Fruit fly (Drosophila melanogaster) whole organism, wandering third instar larva: ENCODE measurements around the gene CG10948.

Experiments used
- Abd-B ChIP-seq: fragments of >200 bp; optimal IDR thresholded peaks from 2 replicates; lab custom pipeline; 2017; ENCODE audit warnings: missing biosample characterization, missing genetic modification characterization
- CG32264 ChIP-seq: fragments of 200-800 bp; sonication (Bioruptor generic); optimal IDR thresholded peaks from 2 replicates; lab custom pipeline; 2016; ENCODE audit warnings: missing biosample characterization, missing genetic modification characterization
- CrebA ChIP-seq: fragments of 200-800 bp; sonication (Bioruptor generic); optimal IDR thresholded peaks from 2 replicates; lab custom pipeline; 2016; ENCODE audit warnings: missing biosample characterization, mild to moderate bottlenecking, missing genetic modification characterization, borderline replicate concordance
- Dfd ChIP-seq: fragments of >200 bp; optimal IDR thresholded peaks from 2 replicates; lab custom pipeline; 2017; ENCODE audit warnings: missing biosample characterization, missing genetic modification characterization
- Dif ChIP-seq: fragments of 200-275, 200-300 bp; sonication (Bioruptor generic); optimal IDR thresholded peaks from 2 replicates; lab custom pipeline; 2018; ENCODE audit warnings: missing biosample characterization, missing genetic modification characterization; ENCODE audit not compliant: partially characterized antibody
- GATAd ChIP-seq: sonication (Bioruptor generic); optimal IDR thresholded peaks from 2 replicates; lab custom pipeline; 2016; ENCODE audit warnings: missing biosample characterization, missing genetic modification characterization
- HLH106 ChIP-seq: fragments of 200-800 bp; optimal IDR thresholded peaks from 3 replicates; lab custom pipeline; 2019; ENCODE audit warnings: missing biosample characterization, mild to moderate bottlenecking, missing genetic modification characterization, moderate library complexity
- Hnf4 ChIP-seq: fragments of 200-800 bp; sonication (Bioruptor generic); optimal IDR thresholded peaks from 2 replicates; lab custom pipeline; 2016; ENCODE audit warnings: missing biosample characterization, mild to moderate bottlenecking, missing genetic modification characterization
- Hr83 ChIP-seq: fragments of 200-300 bp; sonication (Bioruptor generic); optimal IDR thresholded peaks from 2 replicates; lab custom pipeline; 2016; ENCODE audit warnings: missing biosample characterization, mild to moderate bottlenecking, missing genetic modification characterization, moderate library complexity; ENCODE audit not compliant: poor library complexity, severe bottlenecking
- Mio ChIP-seq: sonication (Bioruptor generic); optimal IDR thresholded peaks from 2 replicates; lab custom pipeline; 2016; ENCODE audit warnings: missing biosample characterization, missing genetic modification characterization
- Myc ChIP-seq: fragments of >200 bp; optimal IDR thresholded peaks from 2 replicates; lab custom pipeline; 2017
- N ChIP-seq: fragments of >200 bp; optimal IDR thresholded peaks from 2 replicates; lab custom pipeline; 2018; ENCODE audit warnings: missing biosample characterization, missing external identifiers, missing genetic modification characterization
- OdsH ChIP-seq: fragments of 200-800 bp; sonication (Bioruptor generic); optimal IDR thresholded peaks from 2 replicates; lab custom pipeline; 2016; ENCODE audit warnings: missing biosample characterization, mild to moderate bottlenecking, missing genetic modification characterization
- Rel ChIP-seq, 2 experiments: fragments of 200-800 bp; sonication (Bioruptor generic) in 1 of 2; optimal IDR thresholded peaks; 2 replicates in 1 of 2; 3 replicates in 1 of 2; lab custom pipeline; 2016 to 2019; ENCODE audit warnings: mild to moderate bottlenecking in 2 of 2, missing biosample characterization in 2 of 2, missing genetic modification characterization in 2 of 2, moderate library complexity in 1 of 2
- Sp1 ChIP-seq: fragments of 200-800 bp; sonication (Bioruptor generic); optimal IDR thresholded peaks from 3 replicates; lab custom pipeline; 2019; ENCODE audit warnings: missing biosample characterization, mild to moderate bottlenecking, missing genetic modification characterization, moderate library complexity
- Vsx2 ChIP-seq: fragments of 200-300, 225-300 bp; sonication (Bioruptor generic); optimal IDR thresholded peaks from 2 replicates; lab custom pipeline; 2018; ENCODE audit warnings: missing biosample characterization, missing genetic modification characterization; ENCODE audit not compliant: partially characterized antibody
- br ChIP-seq: fragments of 200-800 bp; sonication (Bioruptor generic); optimal IDR thresholded peaks from 2 replicates; lab custom pipeline; 2016; ENCODE audit warnings: missing biosample characterization, missing genetic modification characterization
- brk ChIP-seq: fragments of 200-800 bp; sonication (Bioruptor generic); optimal IDR thresholded peaks from 2 replicates; lab custom pipeline; 2016; ENCODE audit warnings: missing biosample characterization, mild to moderate bottlenecking, missing genetic modification characterization
- dl ChIP-seq, 2 experiments: fragments of 175-275, 200-275 bp in 1 of 2; fragments of 200-275 bp in 1 of 2; sonication (Bioruptor generic); optimal IDR thresholded peaks; lab custom pipeline; 2018; ENCODE audit warnings: mild to moderate bottlenecking in 2 of 2, missing biosample characterization in 2 of 2, missing genetic modification characterization in 2 of 2, moderate library complexity in 2 of 2; ENCODE audit not compliant: partially characterized antibody in 2 of 2, insufficient read depth in 1 of 2
- dmrt93B ChIP-seq: fragments of 200-800 bp; sonication (Bioruptor generic); optimal IDR thresholded peaks from 2 replicates; lab custom pipeline; 2018; ENCODE audit warnings: missing biosample characterization, mild to moderate bottlenecking, missing genetic modification characterization
- ey ChIP-seq: fragments of 200-800 bp; sonication (Bioruptor generic); optimal IDR thresholded peaks from 2 replicates; lab custom pipeline; 2016; ENCODE audit warnings: missing biosample characterization, missing genetic modification characterization
- foxo ChIP-seq, 2 experiments: fragments of 200-800 bp; sonication (Bioruptor generic); optimal IDR thresholded peaks; 2 replicates in 1 of 2; 3 replicates in 1 of 2; lab custom pipeline; 2016 to 2017; ENCODE audit warnings: missing biosample characterization in 2 of 2, missing genetic modification characterization in 2 of 2
- fru ChIP-seq: fragments of 200-800 bp; sonication (Bioruptor generic); optimal IDR thresholded peaks from 3 replicates; lab custom pipeline; 2016; ENCODE audit warnings: missing biosample characterization, mild to moderate bottlenecking, missing genetic modification characterization
- h ChIP-seq: fragments of 200-800 bp; sonication (Bioruptor generic); optimal IDR thresholded peaks from 3 replicates; lab custom pipeline; 2016; ENCODE audit warnings: missing biosample characterization, mild to moderate bottlenecking, missing genetic modification characterization
- jim ChIP-seq: fragments of 175-275, 200-325 bp; sonication (Bioruptor generic); optimal IDR thresholded peaks from 2 replicates; lab custom pipeline; 2016; ENCODE audit warnings: missing biosample characterization, mild to moderate bottlenecking, missing genetic modification characterization
- pan ChIP-seq: fragments of >200 bp; optimal IDR thresholded peaks from 2 replicates; lab custom pipeline; 2017
- psq ChIP-seq: fragments of 200-800 bp; sonication (Bioruptor generic); optimal IDR thresholded peaks from 3 replicates; lab custom pipeline; 2017; ENCODE audit warnings: missing biosample characterization, mild to moderate bottlenecking, missing genetic modification characterization, moderate library complexity
- rgr ChIP-seq: fragments of 200-800 bp; sonication (Bioruptor generic); optimal IDR thresholded peaks from 3 replicates; lab custom pipeline; 2016; ENCODE audit warnings: missing biosample characterization, mild to moderate bottlenecking, missing genetic modification characterization
- sv ChIP-seq: fragments of 200-800 bp; sonication (Bioruptor generic); optimal IDR thresholded peaks from 3 replicates; lab custom pipeline; 2016; ENCODE audit warnings: missing biosample characterization, missing genetic modification characterization
- woc ChIP-seq: sonication (Bioruptor generic); optimal IDR thresholded peaks from 2 replicates; lab custom pipeline; 2016; ENCODE audit warnings: missing biosample characterization, mild to moderate bottlenecking, missing genetic modification characterization

Gene CG10948

DNA sequence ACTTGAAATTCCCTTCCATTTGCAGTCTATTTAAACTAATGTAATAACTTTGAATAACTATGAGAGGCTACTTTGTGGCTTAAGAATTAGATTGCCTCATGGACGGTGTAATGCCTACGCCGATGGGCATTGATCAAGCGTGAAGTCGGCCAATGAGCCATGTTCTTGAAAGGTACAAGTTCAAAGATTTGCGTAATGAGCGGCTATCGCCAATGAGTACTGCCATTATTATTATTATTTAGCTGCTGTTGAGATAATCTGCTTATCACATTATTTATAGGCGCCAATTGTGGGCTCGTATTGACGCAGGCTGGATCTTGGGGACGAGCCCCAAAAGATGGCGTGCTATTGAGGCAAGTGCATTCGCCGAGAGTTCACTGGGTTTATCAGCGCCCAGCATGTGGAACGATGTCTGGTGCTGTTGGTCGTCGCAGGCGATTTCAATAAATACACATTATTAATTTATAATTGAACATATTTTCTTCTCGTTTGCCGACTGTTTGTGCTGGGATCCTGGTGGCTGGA is 12.7 kb downstream of the CG10948 start:
- no peak for TF ChIP-seq fru (GFP tag; lab: Kevin White, UChicago)
- TF ChIP-seq Rel (GFP tag; optimal IDR thresholded peaks at IDR 0.05; lab: Kevin White, UChicago), result no peak
- TF ChIP-seq Rel (tag; optimal IDR thresholded peaks at IDR 0.05; lab: Kevin White, UChicago), result peak; percentile 38

DNA sequence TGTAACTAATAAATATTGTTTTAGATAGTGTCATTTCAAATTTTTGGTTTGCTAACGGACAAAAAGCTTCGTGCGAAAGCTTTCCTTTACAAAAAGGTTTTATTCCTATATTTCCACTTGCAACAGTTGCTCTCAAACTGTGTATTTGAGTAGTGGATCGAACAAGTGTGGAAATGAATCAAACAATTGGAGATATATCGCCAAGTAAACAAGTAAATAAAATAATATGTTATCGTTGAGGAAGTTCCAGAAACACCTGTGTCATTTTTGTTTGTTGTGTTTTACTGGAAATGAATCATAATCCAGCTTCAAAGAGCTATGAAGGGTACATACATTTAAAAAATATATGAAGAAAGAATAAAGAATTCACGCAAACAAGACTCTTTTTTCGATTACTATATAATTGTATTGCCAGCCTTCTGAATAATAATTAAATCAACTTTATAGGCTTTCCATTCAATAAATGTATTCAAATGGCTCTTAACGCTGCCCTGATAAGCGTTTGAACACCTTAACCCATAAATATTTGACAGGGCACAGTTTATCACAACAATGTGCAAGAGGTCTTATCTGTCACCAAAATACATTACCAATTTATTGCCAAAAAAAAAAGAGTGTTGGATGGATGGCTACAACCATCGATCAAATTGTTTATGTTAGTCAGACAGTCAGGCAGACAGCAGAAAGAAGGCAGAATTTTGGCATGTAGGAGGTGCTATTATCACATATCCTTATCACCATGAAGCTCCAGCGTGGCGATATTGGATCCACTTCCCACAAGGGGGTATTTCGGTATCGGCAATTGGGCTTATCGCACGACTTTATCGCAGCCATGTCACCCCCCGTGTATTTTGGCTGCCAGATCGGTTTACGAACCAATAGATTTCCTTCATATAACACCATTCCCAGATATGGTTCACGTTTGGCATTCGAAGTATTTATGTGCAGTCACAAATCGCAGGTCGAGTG is 14.1 kb downstream of the CG10948 start:
- TF ChIP-seq Sp1 (GFP tag; lab: Kevin White, UChicago) (no peak), HLH106 (no peak), brk (GFP tag; lab: Kevin White, UChicago) (no peak), Abd-B (no peak), Myc (lab: Kevin White, UChicago) (peak; percentile 67), rgr (GFP tag; lab: Kevin White, UChicago) (peak; percentile 18), woc (GFP tag; lab: Kevin White, UChicago) (no peak), Rel (GFP tag; optimal IDR thresholded peaks at IDR 0.05; lab: Kevin White, UChicago) (no peak), Rel (tag; optimal IDR thresholded peaks at IDR 0.05; lab: Kevin White, UChicago) (peak; percentile 28), psq (GFP tag; lab: Kevin White, UChicago) (no peak), Hr83 (no peak), foxo (GFP tag; optimal IDR thresholded peaks at IDR 0.05; lab: Kevin White, UChicago) (no peak)

DNA sequence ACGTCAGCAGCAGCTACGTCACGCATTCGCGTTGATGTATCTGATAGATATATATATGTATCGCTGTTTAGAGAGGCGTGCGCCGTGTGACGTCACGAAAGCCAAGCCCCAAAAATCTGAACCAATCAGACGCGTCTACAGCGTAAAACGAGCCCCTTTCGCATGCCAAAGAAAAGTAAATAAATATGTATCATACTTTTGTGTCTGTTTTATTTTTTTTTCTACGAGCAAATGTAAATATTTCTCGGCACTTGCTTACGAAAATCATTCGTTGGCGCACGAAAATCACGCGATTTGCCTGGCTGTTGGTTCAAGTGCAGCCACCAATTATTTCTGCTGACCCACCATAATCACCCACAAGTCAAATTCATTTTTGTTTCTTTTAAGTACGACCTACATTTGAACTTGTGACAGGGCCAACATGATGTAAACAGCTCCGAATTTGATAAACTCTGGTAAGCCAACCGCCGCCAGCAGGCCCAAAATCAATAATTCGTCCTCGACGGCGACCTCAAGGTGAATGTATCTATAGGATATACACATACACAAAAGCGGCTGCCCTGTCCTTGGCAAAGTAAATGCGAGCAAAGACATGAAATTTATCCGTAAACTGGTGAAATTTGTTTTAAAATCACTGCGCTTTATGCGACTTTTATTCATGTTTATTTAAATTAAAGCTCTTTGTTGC is 15.2 kb downstream of the CG10948 start:
- no peak for TF ChIP-seq Vsx2 (GFP tag; lab: Kevin White, UChicago)
- TF ChIP-seq CrebA (GFP tag; lab: Kevin White, UChicago), result no peak
- no peak for TF ChIP-seq Dif
- TF ChIP-seq CG32264, result no peak
- TF ChIP-seq foxo (GFP tag; optimal IDR thresholded peaks at IDR 0.05; lab: Kevin White, UChicago), result no peak
- no peak for TF ChIP-seq br (GFP tag; lab: Kevin White, UChicago)
- TF ChIP-seq Hr83, result no peak
- TF ChIP-seq sv (GFP tag; lab: Kevin White, UChicago), result no peak
- no peak for TF ChIP-seq GATAd (GFP tag; lab: Kevin White, UChicago)
- TF ChIP-seq fru (GFP tag; lab: Kevin White, UChicago), result no peak
- TF ChIP-seq Hnf4 (GFP tag; lab: Kevin White, UChicago), result no peak
- no peak for TF ChIP-seq rgr (GFP tag; lab: Kevin White, UChicago)
- TF ChIP-seq dmrt93B (GFP tag; lab: Kevin White, UChicago), result no peak
- no peak for TF ChIP-seq OdsH (GFP tag; lab: Kevin White, UChicago)
- no peak for TF ChIP-seq ey (GFP tag; lab: Kevin White, UChicago)
- no peak for TF ChIP-seq pan (lab: Kevin White, UChicago)

DNA sequence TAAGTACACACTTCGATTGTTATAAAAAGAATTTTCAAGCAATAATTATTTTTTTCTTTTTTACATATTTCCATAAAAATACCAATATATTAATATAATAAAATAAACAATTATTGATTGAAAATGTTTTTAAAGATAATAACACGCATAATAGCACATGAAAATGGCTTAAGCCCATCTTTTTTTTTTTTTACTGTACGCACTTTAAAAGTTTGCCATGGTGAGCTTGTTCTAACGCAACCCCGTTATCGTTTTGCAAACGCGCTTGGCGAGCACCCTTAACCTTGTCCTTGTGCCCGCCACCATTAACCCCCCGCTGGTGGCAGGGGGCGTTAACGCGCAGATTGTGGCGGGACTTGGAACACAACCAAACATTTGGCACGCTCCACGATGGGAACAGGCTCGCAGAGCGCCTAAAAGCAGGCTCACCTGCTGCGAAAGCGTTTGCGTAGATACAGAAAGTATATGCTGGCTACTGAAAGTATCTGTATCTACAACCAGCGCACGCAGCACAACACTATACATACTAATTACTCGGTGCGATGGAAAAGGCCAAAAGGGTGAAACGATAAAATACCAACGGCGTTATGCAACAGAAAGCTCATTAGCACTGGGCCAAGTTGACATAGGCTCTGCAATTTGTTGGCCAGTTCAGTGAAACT is 15.9 kb downstream of the CG10948 start:
- no peak for TF ChIP-seq Dfd (GFP tag; lab: Kevin White, UChicago)
- TF ChIP-seq woc (GFP tag; lab: Kevin White, UChicago), result no peak
- no peak for TF ChIP-seq Hr83
- no peak for TF ChIP-seq Abd-B
- no peak for TF ChIP-seq Mio (GFP tag; lab: Kevin White, UChicago)
- no peak for TF ChIP-seq Vsx2 (GFP tag; lab: Kevin White, UChicago)
- TF ChIP-seq jim (GFP tag; lab: Kevin White, UChicago), result no peak
- TF ChIP-seq dl (GFP tag; optimal IDR thresholded peaks at IDR 0.05; lab: Kevin White, UChicago; ENCODE audit: insufficient read depth in 1 of 2, partially characterized antibody in 2 of 2), result no peak
- TF ChIP-seq h (GFP tag; lab: Kevin White, UChicago), result no peak
- TF ChIP-seq N (GFP tag; lab: Kevin White, UChicago), result no peak
- no peak for TF ChIP-seq Dif
- TF ChIP-seq Myc (lab: Kevin White, UChicago), result no peak
- no peak for TF ChIP-seq OdsH (GFP tag; lab: Kevin White, UChicago)
- no peak for TF ChIP-seq Hnf4 (GFP tag; lab: Kevin White, UChicago)
- no peak for TF ChIP-seq psq (GFP tag; lab: Kevin White, UChicago)
